Worm (Caenorhabditis elegans) whole organism, L3 larva: ENCODE results near the gene R151.8.

Experiments
- R02D3.7 ChIP-seq: fragments of 150-350 bp; optimal IDR thresholded peaks from 2 replicates; lab custom pipeline; 2014; ENCODE audit warnings: missing biosample characterization, missing genetic modification characterization
- ZK546.5 ChIP-seq: sonication (generic microtip); optimal IDR thresholded peaks from 2 replicates; lab custom pipeline; 2017; ENCODE audit warnings: missing biosample characterization, missing genetic modification characterization
- aly-2 ChIP-seq: fragments of 150-350 bp; optimal IDR thresholded peaks from 2 replicates; lab custom pipeline; 2014; ENCODE audit warnings: missing biosample characterization, missing genetic modification characterization
- ama-1 ChIP-seq: fragments of 150-350 bp; optimal IDR thresholded peaks from 2 replicates; lab custom pipeline; 2018
- ceh-16 ChIP-seq: sonication (generic microtip); optimal IDR thresholded peaks from 2 replicates; lab custom pipeline; 2017; ENCODE audit warnings: missing biosample characterization, missing genetic modification characterization
- ceh-28 ChIP-seq: fragments of 150-350 bp; optimal IDR thresholded peaks from 2 replicates; lab custom pipeline; 2014; ENCODE audit warnings: missing biosample characterization, missing genetic modification reagents, missing genetic modification characterization
- ceh-82 ChIP-seq: fragments of 150-350 bp; optimal IDR thresholded peaks from 2 replicates; lab custom pipeline; 2014; ENCODE audit warnings: missing biosample characterization, missing genetic modification characterization
- ceh-9 ChIP-seq: sonication (generic microtip); optimal IDR thresholded peaks from 2 replicates; lab custom pipeline; 2018; ENCODE audit warnings: missing biosample characterization, missing genetic modification characterization
- egl-27 ChIP-seq: sonication (generic microtip); optimal IDR thresholded peaks from 4 replicates; lab custom pipeline; 2017; ENCODE audit warnings: missing biosample characterization, missing genetic modification reagents, missing genetic modification characterization
- egl-5 ChIP-seq: fragments of 150-350 bp; optimal IDR thresholded peaks from 2 replicates; lab custom pipeline; 2017; ENCODE audit warnings: missing biosample characterization, missing genetic modification reagents, missing genetic modification characterization, inconsistent platforms
- elt-1 ChIP-seq: fragments of 150-350 bp; optimal IDR thresholded peaks from 2 replicates; lab custom pipeline; 2014; ENCODE audit warnings: missing biosample characterization, missing genetic modification characterization
- elt-2 ChIP-seq: sonication (generic microtip); optimal IDR thresholded peaks from 2 replicates; lab custom pipeline; 2016; ENCODE audit warnings: missing genetic modification reagents, mild to moderate bottlenecking, missing genetic modification characterization, missing compliant biosample characterization
- elt-3 ChIP-seq, 3 experiments: fragments of 150-350 bp in 1 of 3; sonication (generic microtip) in 2 of 3; optimal IDR thresholded peaks; 2 replicates in 2 of 3; 4 replicates in 1 of 3; lab custom pipeline; 2014 to 2017; ENCODE audit warnings: missing biosample characterization in 3 of 3, missing genetic modification characterization in 3 of 3
- eor-1 ChIP-seq, 2 experiments: fragments of 150-350 bp; optimal IDR thresholded peaks; 2 replicates each; lab custom pipeline; 2014 to 2018; ENCODE audit warnings: missing biosample characterization in 2 of 2, missing genetic modification characterization in 2 of 2
- fkh-10 ChIP-seq: sonication (generic microtip); optimal IDR thresholded peaks from 2 replicates; lab custom pipeline; 2017; ENCODE audit warnings: missing biosample characterization, missing genetic modification reagents, missing genetic modification characterization
- fkh-2 ChIP-seq: fragments of 150-350 bp; optimal IDR thresholded peaks from 2 replicates; lab custom pipeline; 2014; ENCODE audit warnings: missing biosample characterization, missing genetic modification reagents, missing genetic modification characterization
- fos-1 ChIP-seq: fragments of 150-350 bp; optimal IDR thresholded peaks from 2 replicates; lab custom pipeline; 2014; ENCODE audit warnings: missing biosample characterization, missing genetic modification characterization
- hmg-11 ChIP-seq: sonication (generic microtip); optimal IDR thresholded peaks from 2 replicates; lab custom pipeline; 2016; ENCODE audit warnings: missing genetic modification characterization, missing compliant biosample characterization
- jun-1 ChIP-seq: fragments of 150-350 bp; optimal IDR thresholded peaks from 2 replicates; lab custom pipeline; 2014; ENCODE audit warnings: missing biosample characterization, missing genetic modification reagents, missing genetic modification characterization
- lin-15B ChIP-seq: fragments of 150-350 bp; optimal IDR thresholded peaks from 2 replicates; lab custom pipeline; 2014; ENCODE audit warnings: missing biosample characterization, missing genetic modification characterization
- lin-39 ChIP-seq: fragments of 150-350 bp; optimal IDR thresholded peaks from 2 replicates; lab custom pipeline; 2018; ENCODE audit warnings: missing biosample characterization, missing genetic modification reagents, missing genetic modification characterization
- lsy-12 ChIP-seq: sonication (generic microtip); optimal IDR thresholded peaks from 2 replicates; lab custom pipeline; 2016; ENCODE audit warnings: mild to moderate bottlenecking, missing genetic modification characterization, missing compliant biosample characterization
- mdl-1 ChIP-seq: fragments of 150-350 bp; optimal IDR thresholded peaks from 2 replicates; lab custom pipeline; 2014; ENCODE audit warnings: missing biosample characterization, missing genetic modification characterization
- mml-1 ChIP-seq: fragments of 150-350 bp; sonication (generic microtip); optimal IDR thresholded peaks from 3 replicates; lab custom pipeline; 2014; ENCODE audit warnings: missing biosample characterization, missing genetic modification characterization
- nhr-11 ChIP-seq: fragments of 150-350 bp; optimal IDR thresholded peaks from 2 replicates; lab custom pipeline; 2014; ENCODE audit warnings: missing biosample characterization, missing genetic modification characterization
- nhr-12 ChIP-seq: fragments of 150-350 bp; optimal IDR thresholded peaks from 2 replicates; lab custom pipeline; 2014; ENCODE audit warnings: missing biosample characterization, missing genetic modification characterization
- nhr-23 ChIP-seq: fragments of 150-350 bp; optimal IDR thresholded peaks from 2 replicates; lab custom pipeline; 2014; ENCODE audit warnings: missing biosample characterization, missing genetic modification reagents, missing genetic modification characterization
- nhr-237 ChIP-seq: fragments of 150-350 bp; optimal IDR thresholded peaks from 2 replicates; lab custom pipeline; 2014; ENCODE audit warnings: missing biosample characterization, missing genetic modification characterization
- nhr-28 ChIP-seq: fragments of 150-350 bp; optimal IDR thresholded peaks from 2 replicates; lab custom pipeline; 2014; ENCODE audit warnings: missing biosample characterization, missing genetic modification characterization
- nhr-43 ChIP-seq: sonication (generic microtip); optimal IDR thresholded peaks from 2 replicates; lab custom pipeline; 2016; ENCODE audit warnings: mild to moderate bottlenecking, missing genetic modification characterization, missing compliant biosample characterization; ENCODE audit not compliant: poor library complexity, severe bottlenecking
- nhr-67 ChIP-seq: fragments of 150-350 bp; optimal IDR thresholded peaks from 2 replicates; lab custom pipeline; 2014; ENCODE audit warnings: missing biosample characterization, missing genetic modification characterization
- nhr-76 ChIP-seq: fragments of 150-350 bp; sonication (generic microtip); optimal IDR thresholded peaks from 5 replicates; lab custom pipeline; 2014; ENCODE audit warnings: missing biosample characterization, missing genetic modification characterization
- nhr-77 ChIP-seq: fragments of 150-350 bp; optimal IDR thresholded peaks from 2 replicates; lab custom pipeline; 2014; ENCODE audit warnings: missing biosample characterization, missing genetic modification characterization
- pha-4 ChIP-seq: fragments of 150-350 bp; optimal IDR thresholded peaks from 2 replicates; lab custom pipeline; 2014; ENCODE audit warnings: missing biosample characterization, missing genetic modification reagents, missing genetic modification characterization
- pqm-1 ChIP-seq: fragments of 150-350 bp; optimal IDR thresholded peaks from 2 replicates; lab custom pipeline; 2017; ENCODE audit warnings: missing biosample characterization, missing genetic modification characterization, inconsistent platforms
- sea-2 ChIP-seq: fragments of 150-350 bp; sonication (generic microtip); optimal IDR thresholded peaks from 4 replicates; lab custom pipeline; 2014; ENCODE audit warnings: missing biosample characterization, missing genetic modification reagents, missing genetic modification characterization
- skn-1 ChIP-seq: fragments of 150-350 bp; optimal IDR thresholded peaks from 2 replicates; lab custom pipeline; 2014; ENCODE audit warnings: missing biosample characterization, missing genetic modification characterization
- snpc-4 ChIP-seq: fragments of 150-350 bp; optimal IDR thresholded peaks from 2 replicates; lab custom pipeline; 2014; ENCODE audit warnings: missing biosample characterization, missing genetic modification characterization
- tbx-2 ChIP-seq: sonication (generic microtip); optimal IDR thresholded peaks from 2 replicates; lab custom pipeline; 2016; ENCODE audit warnings: mild to moderate bottlenecking, missing genetic modification characterization, missing compliant biosample characterization
- unc-39 ChIP-seq: sonication (generic microtip); optimal IDR thresholded peaks from 4 replicates; lab custom pipeline; 2017; ENCODE audit warnings: missing biosample characterization, missing genetic modification characterization
- unc-62 ChIP-seq: fragments of 150-350 bp; sonication (generic microtip); optimal IDR thresholded peaks from 4 replicates; lab custom pipeline; 2014; ENCODE audit warnings: missing biosample characterization, missing genetic modification reagents, missing genetic modification characterization
- zag-1 ChIP-seq: fragments of 150-350 bp; optimal IDR thresholded peaks from 2 replicates; lab custom pipeline; 2014; ENCODE audit warnings: missing biosample characterization, missing genetic modification characterization
- ztf-11 ChIP-seq: fragments of 150-350 bp; optimal IDR thresholded peaks from 2 replicates; lab custom pipeline; 2014; ENCODE audit warnings: missing biosample characterization, missing genetic modification characterization

The R151.8 gene

ce11 chrIII:7197973-7198372, 31.6 kb downstream of the R151.8 start, which contains the start of gene exos-9:
Gene exos-9, minus strand, starts transcription at chrIII:7198073.
- no peak for TF ChIP-seq unc-39 (tag; lab: Kevin White, UChicago)
- no peak for TF ChIP-seq lin-15B
- no peak for TF ChIP-seq fos-1 (tag; lab: Kevin White, UChicago)
- no peak for TF ChIP-seq jun-1 (tag; lab: Kevin White, UChicago)

ce11 chrIII:7195325-7195724, 34.3 kb downstream of the R151.8 start, which contains the start of gene F37C12.18:
Gene F37C12.18, minus strand, starts transcription at chrIII:7195425.
- TF ChIP-seq nhr-11 (tag; lab: Kevin White, UChicago) = no peak
- no peak for TF ChIP-seq aly-2
- no peak for TF ChIP-seq hmg-11 (tag; lab: Kevin White, UChicago)
- TF ChIP-seq mdl-1 (tag; lab: Kevin White, UChicago) = no peak
- TF ChIP-seq lin-39 = no peak
- TF ChIP-seq ceh-82 (tag; lab: Kevin White, UChicago) = no peak
- TF ChIP-seq ama-1 = no peak
- no peak for TF ChIP-seq elt-2
- no peak for TF ChIP-seq nhr-237 (tag; lab: Kevin White, UChicago)

ce11 chrIII:7192942-7193665, 36.5 kb downstream of the R151.8 start, which contains the start of gene mec-14:
Gene mec-14, minus strand, starts transcription at chrIII:7192992.
- TF ChIP-seq elt-2 (no peak), ztf-11 (no peak), nhr-28 (no peak), ceh-82 (tag; lab: Kevin White, UChicago) (no peak), lsy-12 (tag; lab: Kevin White, UChicago) (no peak), ZK546.5 (tag; lab: Kevin White, UChicago) (no peak), tbx-2 (tag; lab: Kevin White, UChicago) (no peak), pqm-1 (tag; lab: Kevin White, UChicago) (no peak), fkh-10 (GFP tag; lab: Kevin White, UChicago) (no peak), mdl-1 (tag; lab: Kevin White, UChicago) (no peak), unc-39 (tag; lab: Kevin White, UChicago) (no peak), pha-4 (tag; lab: Kevin White, UChicago) (no peak), nhr-23 (no peak), fkh-2 (no peak), elt-1 (no peak)

ce11 chrIII:7189581-7190128, 39.9 kb downstream of the R151.8 start, which contains the start of gene rps-21:
Gene rps-21, minus strand, starts transcription at chrIII:7189631.
- TF ChIP-seq egl-27 (tag; lab: Kevin White, UChicago) (peak; percentile 65), unc-39 (tag; lab: Kevin White, UChicago) (no peak), tbx-2 (tag; lab: Kevin White, UChicago) (peak; percentile 9), hmg-11 (tag; lab: Kevin White, UChicago) (no peak), mdl-1 (tag; lab: Kevin White, UChicago) (no peak), nhr-77 (tag; lab: Kevin White, UChicago) (peak; percentile 4), mml-1 (tag; lab: Kevin White, UChicago) (no peak), fkh-2 (no peak), aly-2 (no peak), snpc-4 (peak; percentile 54), nhr-23 (peak; percentile 93), ceh-16 (tag; lab: Kevin White, UChicago) (no peak), R02D3.7 (tag; lab: Kevin White, UChicago) (peak; percentile 96), ceh-82 (tag; lab: Kevin White, UChicago) (peak; percentile 26), egl-5 (peak; percentile 77), ceh-28 (tag; lab: Kevin White, UChicago) (no peak), nhr-28 (no peak), ama-1 (peak; percentile 44), lin-15B (peak; percentile 94), elt-2 (peak; percentile 62), eor-1 (tag; optimal IDR thresholded peaks at IDR 0.05; lab: Kevin White, UChicago) (no peak), jun-1 (tag; lab: Kevin White, UChicago) (peak; percentile 23), unc-62 (GFP tag; lab: Kevin White, UChicago) (peak; percentile 23), zag-1 (no peak), nhr-12 (no peak), elt-3 (tag; optimal IDR thresholded peaks at IDR 0.05; lab: Kevin White, UChicago) (no peak), ZK546.5 (tag; lab: Kevin White, UChicago) (peak; percentile 24), ceh-9 (tag; lab: Kevin White, UChicago) (no peak), nhr-67 (tag; lab: Kevin White, UChicago) (no peak), lsy-12 (tag; lab: Kevin White, UChicago) (no peak), fkh-10 (GFP tag; lab: Kevin White, UChicago) (peak; percentile 58), pqm-1 (tag; lab: Kevin White, UChicago) (peak; percentile 49), fos-1 (tag; lab: Kevin White, UChicago) (no peak), skn-1 (tag; lab: Kevin White, UChicago) (peak; percentile 54), nhr-76 (tag; lab: Kevin White, UChicago) (no peak), nhr-43 (peak; percentile 48), lin-39 (peak; percentile 92), sea-2 (no peak)
